Worm (Caenorhabditis elegans) whole organism, L4 larva: ENCODE measurements around the gene oac-22.

Experiments
- ceh-82 ChIP-seq: sonication (generic microtip); optimal IDR thresholded peaks from 2 replicates; lab custom pipeline; 2017; ENCODE audit warnings: missing biosample characterization, missing genetic modification characterization
- dve-1 ChIP-seq: sonication (generic microtip); optimal IDR thresholded peaks from 2 replicates; lab custom pipeline; 2017; ENCODE audit warnings: antibody characterized with exemption, mild to moderate bottlenecking, missing genetic modification characterization, missing compliant biosample characterization; ENCODE audit not compliant: insufficient read depth

DNA sequence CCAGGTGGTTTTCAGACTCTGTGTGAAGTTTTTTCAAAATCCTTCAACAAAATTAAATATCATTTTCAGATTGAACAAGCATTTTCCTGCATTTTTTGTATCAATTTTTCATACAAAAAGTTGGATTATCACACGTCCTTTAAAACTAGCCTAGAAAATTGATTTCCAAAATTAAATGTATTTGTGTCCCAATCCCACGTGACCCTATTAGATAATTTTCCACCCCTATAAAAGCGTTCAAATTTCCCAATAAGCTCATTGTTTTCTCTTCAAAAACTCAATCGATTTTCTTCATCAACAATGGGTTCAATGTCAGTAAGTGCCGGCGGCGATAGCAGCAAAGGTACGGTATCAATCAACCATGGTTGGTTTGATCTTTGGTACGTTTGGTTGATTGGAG is 29.0 kb downstream of the oac-22 start, which contains the start of gene F56D6.19:
- TF ChIP-seq dve-1: no peak
- no peak for TF ChIP-seq ceh-82 (tag; lab: Kevin White, UChicago)
